Fruit fly (Drosophila melanogaster): ENCODE measurements around the gene tkv.

The tkv gene

DNA sequence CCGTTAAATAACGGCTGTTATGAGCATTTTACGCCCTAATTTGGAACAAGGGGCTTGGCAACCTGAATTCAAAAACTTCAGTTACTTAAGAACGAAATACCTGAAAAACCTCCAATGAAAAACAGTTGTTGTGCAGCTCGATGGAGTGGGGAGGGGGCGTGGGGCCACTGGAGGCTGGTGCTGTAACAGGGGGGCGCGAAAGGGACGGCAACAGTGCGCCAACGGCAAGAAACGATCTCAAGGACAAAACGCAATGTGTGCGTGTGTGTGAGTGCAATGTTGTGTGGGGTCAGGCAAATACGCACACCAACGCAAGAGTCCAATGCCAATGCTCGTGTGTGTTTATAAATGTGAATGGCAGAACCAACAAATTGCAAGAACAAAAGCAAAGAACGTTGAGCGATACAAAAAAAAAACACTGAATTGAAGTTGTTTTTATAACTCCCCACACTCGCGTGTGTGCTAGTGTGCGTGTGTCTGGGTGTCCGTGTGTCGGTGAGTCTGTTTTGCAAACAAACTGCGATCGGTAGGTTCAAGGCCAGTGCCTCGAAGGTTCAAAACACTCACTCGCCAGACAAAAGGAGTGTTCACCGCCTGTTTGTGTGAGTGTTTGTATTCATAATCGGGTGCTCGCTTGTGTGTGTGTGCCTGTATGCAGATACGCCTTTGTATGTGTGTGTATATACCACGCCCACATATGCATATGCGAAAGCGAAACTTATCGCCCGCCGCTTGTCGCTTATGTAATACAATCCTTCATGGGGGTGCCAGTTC is 20.9 kb upstream of the tkv start (continued):
- TF ChIP-seq ranshi (GFP tag; IDR thresholded peaks at IDR 0.05) (no peak), nmo (GFP tag; optimal IDR thresholded peaks at IDR 0.05) (no peak), Ptx1 (GFP tag; IDR thresholded peaks at IDR 0.05) (no peak), tin (GFP tag; optimal IDR thresholded peaks at IDR 0.05) (no peak), CG34224 (GFP tag; IDR thresholded peaks at IDR 0.05; ENCODE audit: partially characterized antibody) (no peak), Pdp1 (GFP tag; optimal IDR thresholded peaks at IDR 0.05) (peak in 1 of 2 experiments; percentile 44), caup (GFP tag; optimal IDR thresholded peaks at IDR 0.05; ENCODE audit: severe bottlenecking) (no peak), tap (tag; optimal IDR thresholded peaks at IDR 0.05) (no peak), CG13424 (tag; optimal IDR thresholded peaks at IDR 0.05) (no peak), pho (GFP tag; optimal IDR thresholded peaks at IDR 0.05) (no peak), ato (GFP tag; IDR thresholded peaks at IDR 0.05; ENCODE audit: partially characterized antibody) (no peak), CG3163 (GFP tag; optimal IDR thresholded peaks at IDR 0.05) (no peak), cwo (GFP tag; optimal IDR thresholded peaks at IDR 0.05) (no peak), Sry-δ (GFP tag; optimal IDR thresholded peaks at IDR 0.05) (no peak), ac (GFP tag; optimal IDR thresholded peaks at IDR 0.05) (no peak), CG7271 (tag; optimal IDR thresholded peaks at IDR 0.05) (no peak), CG12236 (GFP tag; optimal IDR thresholded peaks at IDR 0.05) (no peak), sna (GFP tag; IDR thresholded peaks at IDR 0.05; ENCODE audit: partially characterized antibody) (no peak), CG10321 (GFP tag; IDR thresholded peaks at IDR 0.05) (peak; percentile 77), dati (GFP tag; IDR thresholded peaks at IDR 0.05) (no peak), Nf-YA (GFP tag; IDR thresholded peaks at IDR 0.05) (no peak), Meics (GFP tag; optimal IDR thresholded peaks at IDR 0.05) (no peak), nerfin-2 (GFP tag; IDR thresholded peaks at IDR 0.05; ENCODE audit: partially characterized antibody) (no peak), CG2889 (GFP tag; IDR thresholded peaks at IDR 0.05) (no peak), pros (GFP tag; optimal IDR thresholded peaks at IDR 0.05) (no peak), Med (GFP tag) (no peak), CG18619 (GFP tag; optimal IDR thresholded peaks at IDR 0.05) (no peak)

DNA sequence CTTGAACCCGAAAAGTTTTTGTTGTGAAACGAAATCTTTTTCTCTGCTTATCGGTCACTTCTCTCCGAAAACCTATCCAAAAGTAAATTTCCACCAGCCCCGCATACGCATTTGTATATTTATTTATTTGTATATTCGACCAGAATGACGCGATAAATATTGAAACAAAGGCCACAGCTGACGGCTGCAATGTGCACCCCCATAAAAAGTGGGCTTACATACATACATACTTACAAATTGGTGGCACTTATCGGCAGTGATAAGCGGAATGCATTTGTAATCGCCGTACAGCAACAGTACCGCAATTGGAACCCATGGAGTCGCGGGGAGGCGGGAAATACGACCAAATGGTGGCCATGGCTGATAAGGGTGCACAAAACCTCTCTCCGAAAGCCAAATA is 20.0 kb upstream of the tkv start:
- TF ChIP-seq inv (GFP tag; IDR thresholded peaks at IDR 0.05; ENCODE audit: partially characterized antibody) (no peak), CG5180 (GFP tag; optimal IDR thresholded peaks at IDR 0.05) (peak; percentile 47), sens-2 (GFP tag; IDR thresholded peaks at IDR 0.05) (0 out of 2 replicates have a peak, but pooled peaks have one; percentile 15), Aef1 (GFP tag; IDR thresholded peaks at IDR 0.05) (no peak), CG15479 (GFP tag; optimal IDR thresholded peaks at IDR 0.05) (peak; percentile 19), p53 (GFP tag; optimal IDR thresholded peaks at IDR 0.05) (no peak), crol (GFP tag; IDR thresholded peaks at IDR 0.05) (peak; percentile 76), CG34422 (GFP tag; IDR thresholded peaks at IDR 0.05) (no peak), Med (GFP tag) (peak; percentile 41), salm (tag; optimal IDR thresholded peaks at IDR 0.05) (no peak), sens (GFP tag) (peak; percentile 46), GATAe (GFP tag; conservative IDR thresholded peaks at IDR 0.05) (peak; percentile 21; the same call in 1 of the 2 replicates), twi (tag; optimal IDR thresholded peaks at IDR 0.05) (peak; percentile 42), gcm (GFP tag; optimal IDR thresholded peaks at IDR 0.05) (peak; percentile 74)
